Worm (Caenorhabditis elegans) whole organism, mixed stage, embryonic: ENCODE data around the gene twk-32.

Experiments
- M03D4.4 ChIP-seq: sonication (generic microtip); optimal IDR thresholded peaks from 2 replicates; lab custom pipeline; 2017; ENCODE audit warnings: mild to moderate bottlenecking, missing genetic modification characterization, missing compliant biosample characterization
- bed-3 ChIP-seq: fragments of 200-800 bp; sonication (Bioruptor generic); optimal IDR thresholded peaks from 3 replicates; lab custom pipeline; 2018; ENCODE audit warnings: mild to moderate bottlenecking, missing genetic modification characterization, moderate library complexity, missing compliant biosample characterization
- blmp-1 ChIP-seq: fragments of 150-350 bp; optimal IDR thresholded peaks from 2 replicates; lab custom pipeline; 2014; ENCODE audit warnings: missing biosample characterization, missing genetic modification characterization
- ceh-39 ChIP-seq: fragments of 150-350 bp; optimal IDR thresholded peaks from 2 replicates; lab custom pipeline; 2014; ENCODE audit warnings: missing biosample characterization, missing genetic modification characterization
- ceh-43 ChIP-seq: fragments of 200-800 bp; sonication (Bioruptor generic); optimal IDR thresholded peaks from 2 replicates; lab custom pipeline; 2018; ENCODE audit warnings: mild to moderate bottlenecking, missing genetic modification characterization, moderate library complexity, missing compliant biosample characterization
- ceh-83 ChIP-seq: fragments of 200-800 bp; sonication (Bioruptor generic); optimal IDR thresholded peaks from 2 replicates; lab custom pipeline; 2018; ENCODE audit warnings: mild to moderate bottlenecking, missing genetic modification characterization, missing compliant biosample characterization
- ces-1 ChIP-seq: fragments of 150-350 bp; optimal IDR thresholded peaks from 2 replicates; lab custom pipeline; 2014; ENCODE audit warnings: missing biosample characterization, missing genetic modification reagents, missing genetic modification characterization
- cnd-1 ChIP-seq: fragments of 200-800 bp; sonication (Bioruptor generic); optimal IDR thresholded peaks from 2 replicates; lab custom pipeline; 2018; ENCODE audit warnings: mild to moderate bottlenecking, missing genetic modification characterization, missing compliant biosample characterization
- drap-1 ChIP-seq: fragments of 200-800 bp; sonication (Bioruptor generic); optimal IDR thresholded peaks from 3 replicates; lab custom pipeline; 2018; ENCODE audit warnings: mild to moderate bottlenecking, missing genetic modification characterization, missing compliant biosample characterization
- elt-1 ChIP-seq: sonication (generic microtip); optimal IDR thresholded peaks from 2 replicates; lab custom pipeline; 2017; ENCODE audit warnings: missing genetic modification characterization, mild to moderate bottlenecking, missing compliant biosample characterization, antibody characterized with exemption, moderate library complexity, borderline replicate concordance; ENCODE audit not compliant: insufficient read depth
- elt-3 ChIP-seq: fragments of 150-350 bp; optimal IDR thresholded peaks from 2 replicates; lab custom pipeline; 2014; ENCODE audit warnings: missing biosample characterization, missing genetic modification characterization
- flh-1 ChIP-seq: fragments of 200-800 bp; sonication (Bioruptor generic); optimal IDR thresholded peaks from 2 replicates; lab custom pipeline; 2018; ENCODE audit warnings: mild to moderate bottlenecking, missing genetic modification characterization, moderate library complexity, missing compliant biosample characterization
- ham-2 ChIP-seq: fragments of 200-800 bp; sonication (Bioruptor generic); optimal IDR thresholded peaks from 2 replicates; lab custom pipeline; 2018; ENCODE audit warnings: mild to moderate bottlenecking, missing genetic modification characterization, missing compliant biosample characterization
- hlh-1 ChIP-seq: fragments of 150-350 bp; optimal IDR thresholded peaks from 2 replicates; lab custom pipeline; 2014; ENCODE audit warnings: missing biosample characterization, missing genetic modification reagents, missing genetic modification characterization
- lin-13 ChIP-seq: fragments of 150-350 bp; optimal IDR thresholded peaks from 2 replicates; lab custom pipeline; 2014; ENCODE audit warnings: missing biosample characterization, missing genetic modification characterization
- lin-32 ChIP-seq: fragments of 200-800 bp; sonication (Bioruptor generic); optimal IDR thresholded peaks from 2 replicates; lab custom pipeline; 2018; ENCODE audit warnings: mild to moderate bottlenecking, missing genetic modification characterization, missing compliant biosample characterization
- lsy-2 ChIP-seq: fragments of 150-350 bp; optimal IDR thresholded peaks from 2 replicates; lab custom pipeline; 2014; ENCODE audit warnings: missing biosample characterization, missing genetic modification characterization
- mab-5 ChIP-seq: fragments of 150-350 bp; optimal IDR thresholded peaks from 2 replicates; lab custom pipeline; 2014; ENCODE audit warnings: missing biosample characterization, missing genetic modification characterization
- mep-1 ChIP-seq: fragments of 150-350 bp; optimal IDR thresholded peaks from 2 replicates; lab custom pipeline; 2017; ENCODE audit warnings: missing biosample characterization, missing genetic modification reagents, missing genetic modification characterization, inconsistent platforms
- mls-2 ChIP-seq: sonication (generic microtip); optimal IDR thresholded peaks from 2 replicates; lab custom pipeline; 2016; ENCODE audit warnings: mild to moderate bottlenecking, missing genetic modification characterization, moderate library complexity, missing compliant biosample characterization
- nhr-12 ChIP-seq: fragments of 150-350 bp; optimal IDR thresholded peaks from 2 replicates; lab custom pipeline; 2014; ENCODE audit warnings: missing biosample characterization, missing genetic modification characterization
- nhr-2 ChIP-seq: fragments of 150-350 bp; optimal IDR thresholded peaks from 2 replicates; lab custom pipeline; 2014; ENCODE audit warnings: missing biosample characterization, missing genetic modification characterization
- nhr-237 ChIP-seq: fragments of 150-350 bp; optimal IDR thresholded peaks from 2 replicates; lab custom pipeline; 2014; ENCODE audit warnings: missing biosample characterization, missing genetic modification characterization
- nhr-28 ChIP-seq: fragments of 150-350 bp; optimal IDR thresholded peaks from 2 replicates; lab custom pipeline; 2014; ENCODE audit warnings: missing biosample characterization, missing genetic modification characterization
- nhr-76 ChIP-seq: sonication (generic microtip); optimal IDR thresholded peaks from 2 replicates; lab custom pipeline; 2017; ENCODE audit warnings: missing biosample characterization, missing genetic modification characterization
- pha-4 ChIP-seq: fragments of 150-350 bp; optimal IDR thresholded peaks from 2 replicates; lab custom pipeline; 2018; ENCODE audit warnings: missing biosample characterization, missing genetic modification reagents, missing genetic modification characterization
- sem-2 ChIP-seq: fragments of 200-800 bp; sonication (Bioruptor generic); optimal IDR thresholded peaks from 2 replicates; lab custom pipeline; 2018; ENCODE audit warnings: mild to moderate bottlenecking, missing genetic modification characterization, missing compliant biosample characterization
- snpc-4 ChIP-seq: fragments of 150-350 bp; optimal IDR thresholded peaks from 2 replicates; lab custom pipeline; 2014; ENCODE audit warnings: missing biosample characterization, missing genetic modification characterization
- tbx-8 ChIP-seq: fragments of 200-800 bp; sonication (Bioruptor generic); optimal IDR thresholded peaks from 2 replicates; lab custom pipeline; 2018; ENCODE audit warnings: mild to moderate bottlenecking, missing genetic modification characterization, moderate library complexity, missing compliant biosample characterization
- unc-120 ChIP-seq: sonication (generic microtip); optimal IDR thresholded peaks from 2 replicates; lab custom pipeline; 2017; ENCODE audit warnings: missing genetic modification characterization, missing compliant biosample characterization; ENCODE audit not compliant: poor library complexity, severe bottlenecking
- unc-39 ChIP-seq: fragments of 150-350 bp; optimal IDR thresholded peaks from 2 replicates; lab custom pipeline; 2014; ENCODE audit warnings: missing biosample characterization, missing genetic modification characterization
- unc-62 ChIP-seq: fragments of 150-350 bp; optimal IDR thresholded peaks from 2 replicates; lab custom pipeline; 2014; ENCODE audit warnings: missing biosample characterization, missing genetic modification reagents, missing genetic modification characterization
- zip-8 ChIP-seq: fragments of 150-350 bp; optimal IDR thresholded peaks from 2 replicates; lab custom pipeline; 2014; ENCODE audit warnings: missing biosample characterization, missing genetic modification characterization
- ztf-11 ChIP-seq: fragments of 150-350 bp; optimal IDR thresholded peaks from 2 replicates; lab custom pipeline; 2014; ENCODE audit warnings: missing biosample characterization, missing genetic modification characterization

twk-32 gene

ce11 chrV:13782190-13782589 lies 14.3 kb upstream of the twk-32 start, which contains the start of gene decr-1.1:
Gene decr-1.1, plus strand, starts transcription at chrV:13782399.
- TF ChIP-seq nhr-12 (peak; percentile 19), mls-2 (tag; lab: Kevin White, UChicago) (no peak), cnd-1 (tag; lab: Kevin White, UChicago) (no peak), M03D4.4 (no peak)

DNA sequence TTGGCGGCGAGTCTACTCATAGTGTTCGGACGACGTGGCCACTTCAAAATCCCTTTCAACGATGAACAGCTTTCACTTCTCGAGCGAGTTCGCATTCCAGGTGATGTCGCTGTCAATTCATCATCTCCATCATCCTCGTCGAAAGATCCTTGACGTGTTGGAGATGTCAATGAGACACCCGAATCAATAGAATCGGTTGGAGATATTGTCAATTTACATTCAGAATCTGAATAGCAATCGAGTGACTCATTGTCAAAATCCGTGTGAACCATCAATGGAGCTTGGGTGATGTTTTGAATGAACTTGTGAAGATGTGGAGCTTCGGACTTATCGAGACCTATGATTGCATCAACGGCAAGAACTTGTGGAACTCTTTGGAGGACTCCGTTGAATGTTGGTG lies 10.7 kb upstream of the twk-32 start:
- TF ChIP-seq ces-1 = no peak
- no peak for TF ChIP-seq ceh-83 (GFP tag; lab: Kevin White, UChicago)
- TF ChIP-seq unc-39 (tag; lab: Kevin White, UChicago) = no peak
- TF ChIP-seq mab-5 (tag; lab: Kevin White, UChicago) = no peak
- TF ChIP-seq tbx-8 = no peak
- no peak for TF ChIP-seq nhr-237 (tag; lab: Kevin White, UChicago)
- TF ChIP-seq hlh-1 (tag; lab: Kevin White, UChicago) = no peak
- no peak for TF ChIP-seq mls-2 (tag; lab: Kevin White, UChicago)
- TF ChIP-seq cnd-1 (tag; lab: Kevin White, UChicago) = no peak
- no peak for TF ChIP-seq lin-13 (tag; lab: Kevin White, UChicago)
- TF ChIP-seq M03D4.4 = no peak
- no peak for TF ChIP-seq unc-120

DNA sequence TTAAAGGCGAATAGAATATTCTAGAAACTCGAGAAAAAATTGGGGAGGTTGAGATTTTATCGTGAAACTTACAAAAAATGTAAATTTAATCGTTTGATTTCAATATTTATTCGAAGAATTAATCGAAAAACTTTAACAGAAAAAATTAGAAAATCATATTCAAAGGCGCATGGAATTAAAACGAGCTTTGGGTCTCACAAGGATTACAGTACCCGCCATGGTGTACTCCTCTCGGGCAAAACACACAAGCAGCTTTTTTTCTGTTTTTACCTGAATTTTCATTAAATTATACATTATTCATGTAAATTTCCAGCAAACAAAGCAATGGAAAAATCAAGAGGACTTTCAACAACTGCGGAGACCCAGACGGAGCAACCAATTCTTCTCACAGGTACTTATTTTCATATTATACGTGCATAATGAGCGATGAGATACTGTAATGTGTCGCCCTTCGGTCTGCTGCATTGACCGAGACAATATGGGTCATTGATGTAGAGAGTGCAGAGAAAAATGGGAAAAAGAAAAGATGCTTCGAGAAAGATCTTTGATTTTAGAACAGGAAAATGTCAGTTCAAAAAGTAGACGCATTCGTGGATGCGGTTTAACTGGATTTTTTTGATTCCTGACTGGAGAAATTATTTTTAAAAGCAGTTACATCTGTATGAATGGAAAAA lies 9.1 kb upstream of the twk-32 start, which contains the start of the genes F53C11.4 and F53C11.5:
Gene F53C11.4 (minus strand): TSS at position 128 of the 674 bp plus-strand sequence.
Gene F53C11.5 (plus strand): TSS at position 325 of the 674 bp plus-strand sequence.
- no peak for TF ChIP-seq ceh-83 (GFP tag; lab: Kevin White, UChicago)
- TF ChIP-seq mep-1 = peak; percentile 7
- TF ChIP-seq lsy-2 = peak; percentile 42
- no peak for TF ChIP-seq flh-1 (GFP tag; lab: Kevin White, UChicago)
- TF ChIP-seq zip-8 (tag; lab: Kevin White, UChicago) = no peak
- no peak for TF ChIP-seq pha-4 (tag; lab: Kevin White, UChicago)
- TF ChIP-seq M03D4.4 = no peak
- no peak for TF ChIP-seq tbx-8
- TF ChIP-seq lin-32 = no peak
- TF ChIP-seq blmp-1 (tag; lab: Kevin White, UChicago) = no peak
- TF ChIP-seq unc-120 = peak; percentile 8
- TF ChIP-seq nhr-2 (tag; lab: Kevin White, UChicago) = peak; percentile 98
- TF ChIP-seq nhr-237 (tag; lab: Kevin White, UChicago) = peak; percentile 30
- no peak for TF ChIP-seq mls-2 (tag; lab: Kevin White, UChicago)
- TF ChIP-seq unc-62 = peak; percentile 43
- no peak for TF ChIP-seq unc-39 (tag; lab: Kevin White, UChicago)
- no peak for TF ChIP-seq nhr-76 (tag; lab: Kevin White, UChicago)
- no peak for TF ChIP-seq cnd-1 (tag; lab: Kevin White, UChicago)
- no peak for TF ChIP-seq snpc-4

DNA sequence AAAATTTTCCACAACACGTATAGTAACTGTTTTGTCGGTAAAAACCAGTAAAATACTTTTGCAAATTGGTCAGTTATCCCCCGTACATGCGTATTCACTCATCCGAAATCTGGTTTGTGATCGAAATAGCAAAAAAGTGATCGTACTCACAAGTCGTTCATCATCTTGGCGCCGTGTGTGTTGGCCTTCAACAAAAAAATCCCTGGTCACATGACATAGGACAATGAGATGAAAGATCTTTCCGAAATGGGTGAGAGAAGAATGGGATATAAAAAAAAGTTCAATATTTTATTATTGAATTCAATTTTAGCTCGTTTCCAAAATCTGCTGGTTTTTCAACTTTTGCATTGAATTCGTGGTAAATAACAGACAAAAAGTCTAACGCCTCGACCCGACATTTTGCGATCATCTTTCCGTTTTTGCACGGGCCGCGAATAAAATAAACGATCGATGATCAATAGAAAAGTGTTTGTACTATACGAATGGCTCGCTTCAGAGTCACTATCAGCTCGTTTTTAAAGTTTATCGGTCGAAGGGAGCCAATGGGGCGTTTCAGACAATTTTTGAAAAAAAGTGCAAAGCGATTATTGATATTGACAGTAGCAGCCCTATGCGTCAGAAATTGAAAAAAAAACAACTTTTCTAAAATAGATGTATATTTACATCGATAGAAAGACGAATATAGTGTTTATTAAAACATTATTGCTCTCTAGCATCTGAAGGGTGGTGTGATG lies 8.3 kb upstream of the twk-32 start:
- TF ChIP-seq ceh-39 = no peak
- TF ChIP-seq elt-3 = no peak
- TF ChIP-seq nhr-12 = no peak
- TF ChIP-seq zip-8 (tag; lab: Kevin White, UChicago) = no peak
- no peak for TF ChIP-seq mls-2 (tag; lab: Kevin White, UChicago)
- no peak for TF ChIP-seq nhr-28 (tag; lab: Kevin White, UChicago)
- no peak for TF ChIP-seq nhr-237 (tag; lab: Kevin White, UChicago)
- no peak for TF ChIP-seq pha-4 (tag; lab: Kevin White, UChicago)
- TF ChIP-seq snpc-4 = no peak
- no peak for TF ChIP-seq flh-1 (GFP tag; lab: Kevin White, UChicago)
- TF ChIP-seq ceh-43 (GFP tag; lab: Kevin White, UChicago) = no peak
- TF ChIP-seq ceh-83 (GFP tag; lab: Kevin White, UChicago) = no peak
- TF ChIP-seq M03D4.4 = no peak
- no peak for TF ChIP-seq hlh-1 (tag; lab: Kevin White, UChicago)
- no peak for TF ChIP-seq unc-120
- TF ChIP-seq lsy-2 = no peak
- no peak for TF ChIP-seq ham-2 (GFP tag; lab: Kevin White, UChicago)
- TF ChIP-seq mab-5 (tag; lab: Kevin White, UChicago) = no peak
- no peak for TF ChIP-seq lin-32

DNA sequence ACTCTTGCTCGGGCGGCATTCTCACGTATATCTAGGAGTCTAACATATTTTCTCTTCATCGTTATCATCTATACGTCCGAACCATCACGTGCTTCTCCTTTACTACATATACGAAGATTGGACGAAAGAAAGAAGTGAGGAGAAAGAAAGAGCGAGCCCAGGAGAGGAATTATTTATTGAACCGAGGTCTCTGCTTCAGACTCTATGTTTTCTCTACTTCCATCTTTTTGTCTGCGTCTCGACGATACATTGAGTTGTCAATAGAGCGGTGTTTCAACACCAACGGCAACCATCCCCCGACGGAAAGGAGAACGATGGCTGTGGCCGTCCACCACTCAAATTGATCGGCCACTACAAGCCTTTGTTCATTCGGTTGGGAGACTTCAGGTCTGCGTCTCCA lies 7.1 kb upstream of the twk-32 start:
- TF ChIP-seq tbx-8 (no peak), lin-32 (no peak), M03D4.4 (no peak), elt-3 (no peak), ham-2 (GFP tag; lab: Kevin White, UChicago) (no peak), mep-1 (peak; percentile 81), zip-8 (tag; lab: Kevin White, UChicago) (no peak), unc-62 (peak; percentile 94), ceh-83 (GFP tag; lab: Kevin White, UChicago) (no peak), nhr-76 (tag; lab: Kevin White, UChicago) (no peak), ztf-11 (no peak), mab-5 (tag; lab: Kevin White, UChicago) (no peak), sem-2 (GFP tag; lab: Kevin White, UChicago) (no peak), cnd-1 (tag; lab: Kevin White, UChicago) (peak; percentile 9), hlh-1 (tag; lab: Kevin White, UChicago) (peak; percentile 47), snpc-4 (no peak), ceh-43 (GFP tag; lab: Kevin White, UChicago) (peak; percentile 24), nhr-2 (tag; lab: Kevin White, UChicago) (peak; percentile 93), lsy-2 (peak; percentile 75), nhr-237 (tag; lab: Kevin White, UChicago) (peak; percentile 82), blmp-1 (tag; lab: Kevin White, UChicago) (no peak), elt-1 (tag; lab: Kevin White, UChicago) (no peak), ces-1 (peak; percentile 59), ceh-39 (peak; percentile 36), bed-3 (GFP tag; lab: Kevin White, UChicago) (no peak), lin-13 (tag; lab: Kevin White, UChicago) (peak; percentile 78), unc-120 (peak; percentile 91), drap-1 (GFP tag; lab: Kevin White, UChicago) (peak; percentile 43)
